Fruit fly (Drosophila melanogaster): ENCODE data around the gene CG31140.

- no peak; the same call in 1 of the 2 replicates for TF ChIP-seq rn (GFP tag; IDR thresholded peaks at IDR 0.05)
- no peak for TF ChIP-seq CG8159 (tag; optimal IDR thresholded peaks at IDR 0.05)
- no peak for TF ChIP-seq Ets98B (GFP tag; IDR thresholded peaks at IDR 0.05)
Observed at dm6 chr3R:23942550-23942949, 20.4 kb upstream of the CG31140 start.

Data from whole organism, pupa.